Worm (Caenorhabditis elegans) whole organism, L4/young adult: ENCODE measurements around the gene odr-4.

Experiments
- W03F9.2 ChIP-seq: fragments of 150-350 bp; optimal IDR thresholded peaks from 2 replicates; lab custom pipeline; 2014; ENCODE audit warnings: missing biosample characterization, missing genetic modification characterization
- dao-5 ChIP-seq: sonication (generic microtip); optimal IDR thresholded peaks from 2 replicates; lab custom pipeline; 2016; ENCODE audit warnings: missing genotype, missing genetic modification characterization, moderate library complexity, missing compliant biosample characterization
- him-1 ChIP-seq: sonication (generic microtip); optimal IDR thresholded peaks from 2 replicates; lab custom pipeline; 2016; ENCODE audit warnings: missing genotype, missing genetic modification reagents, missing genetic modification characterization, missing compliant biosample characterization

odr-4 gene

DNA sequence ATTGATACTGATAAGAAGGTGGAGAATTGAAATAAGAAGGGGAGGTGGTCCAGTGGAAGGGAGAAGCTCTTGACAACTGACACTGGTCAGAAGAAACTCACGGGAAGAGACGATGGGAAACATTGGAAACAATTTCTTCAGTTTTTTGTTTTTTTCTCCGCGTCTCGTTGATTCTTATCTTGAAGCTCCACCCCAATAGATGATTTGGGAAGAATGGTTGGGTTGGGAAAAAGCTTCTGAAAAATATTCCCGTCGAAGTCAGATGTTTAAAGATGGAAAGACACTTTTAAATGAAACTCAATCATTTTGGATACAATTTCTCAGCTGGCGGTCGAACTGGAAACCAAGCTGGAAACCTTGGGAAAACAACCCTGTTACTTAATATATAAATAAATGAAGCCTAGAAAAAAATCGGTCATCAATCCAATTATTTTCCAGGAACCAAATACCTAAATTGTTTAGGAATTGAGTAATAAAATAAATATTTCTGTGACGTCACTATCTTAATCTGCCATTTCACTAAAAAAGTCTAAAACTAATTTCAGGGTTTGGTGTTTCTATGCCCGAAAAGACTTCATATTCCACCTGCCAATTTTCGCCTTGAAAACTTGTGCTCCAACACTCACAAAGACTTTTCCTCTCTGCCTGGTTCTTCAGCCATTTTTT lies at the start of gene odr-4, which contains the start of gene Y102E9.5:
Gene odr-4, plus strand, starts transcription at position 616 of the 666 bp plus-strand sequence.
Gene Y102E9.5, minus strand, starts transcription at position 101 of the 666 bp plus-strand sequence.
- TF ChIP-seq him-1 (tag; lab: Kevin White, UChicago) (no peak), dao-5 (tag; lab: Kevin White, UChicago) (no peak)

DNA sequence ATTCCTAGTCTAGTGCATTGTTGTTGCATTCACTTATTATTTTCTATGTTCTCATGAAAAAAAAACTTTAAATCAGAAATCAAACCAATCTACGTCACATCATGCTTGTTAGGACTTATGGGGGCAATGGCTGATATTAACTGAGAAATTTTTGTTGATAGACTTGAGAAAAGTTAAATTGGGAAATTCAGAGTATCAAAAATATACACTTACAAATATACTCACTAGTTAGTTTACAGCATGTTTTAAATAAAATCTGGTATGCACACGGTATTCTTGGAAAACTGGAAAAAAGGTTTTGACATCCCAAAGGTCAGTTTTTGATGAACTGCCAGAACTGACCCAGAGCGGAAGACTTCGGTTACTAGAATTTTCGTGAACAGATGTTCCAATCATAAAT lies 49.6 kb upstream of the odr-4 start:
- TF ChIP-seq him-1 (tag; lab: Kevin White, UChicago) (no peak), W03F9.2 (tag; lab: Kevin White, UChicago) (no peak), dao-5 (tag; lab: Kevin White, UChicago) (no peak)

DNA sequence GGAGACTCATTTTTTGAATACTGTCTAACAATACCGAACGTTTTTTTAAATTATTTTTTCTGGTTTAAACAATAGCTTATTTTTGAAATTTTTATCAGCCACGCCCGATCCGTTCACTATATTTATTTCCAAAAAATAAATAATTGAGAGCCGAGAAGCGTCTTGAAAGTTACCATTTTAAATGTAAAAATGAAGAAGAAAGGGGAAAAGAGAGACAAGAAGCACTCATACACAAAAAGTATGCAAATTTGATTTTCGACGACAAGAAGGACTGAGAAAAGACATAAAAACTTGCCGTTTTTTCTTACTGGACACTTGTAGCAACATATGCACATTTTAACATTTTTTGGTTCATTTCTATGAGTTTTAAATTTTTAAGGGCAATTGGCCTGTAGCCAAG lies 48.8 kb upstream of the odr-4 start:
- TF ChIP-seq dao-5 (tag; lab: Kevin White, UChicago) = no peak
- TF ChIP-seq W03F9.2 (tag; lab: Kevin White, UChicago) = no peak
- no peak for TF ChIP-seq him-1 (tag; lab: Kevin White, UChicago)

DNA sequence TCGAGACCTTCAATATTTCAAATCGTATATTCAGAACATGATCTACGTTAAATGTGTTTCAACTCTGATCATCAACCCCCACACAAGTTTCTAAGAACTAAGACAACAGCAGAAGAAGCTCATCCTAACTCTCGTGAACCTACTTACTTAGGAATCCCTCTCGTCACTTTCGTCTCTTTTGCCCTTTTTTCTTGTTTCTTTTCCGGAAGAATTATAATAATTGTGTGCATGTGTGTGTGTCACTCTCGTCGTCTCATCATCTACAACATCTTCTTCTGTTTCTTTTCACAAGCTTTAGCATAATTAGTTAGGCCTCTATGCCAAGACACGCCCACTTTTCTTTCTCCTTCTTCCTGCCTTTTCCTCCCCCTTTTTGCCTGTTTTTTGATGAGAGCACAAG lies 40.1 kb upstream of the odr-4 start:
- TF ChIP-seq W03F9.2 (tag; lab: Kevin White, UChicago) = no peak
- no peak for TF ChIP-seq dao-5 (tag; lab: Kevin White, UChicago)
- no peak for TF ChIP-seq him-1 (tag; lab: Kevin White, UChicago)

DNA sequence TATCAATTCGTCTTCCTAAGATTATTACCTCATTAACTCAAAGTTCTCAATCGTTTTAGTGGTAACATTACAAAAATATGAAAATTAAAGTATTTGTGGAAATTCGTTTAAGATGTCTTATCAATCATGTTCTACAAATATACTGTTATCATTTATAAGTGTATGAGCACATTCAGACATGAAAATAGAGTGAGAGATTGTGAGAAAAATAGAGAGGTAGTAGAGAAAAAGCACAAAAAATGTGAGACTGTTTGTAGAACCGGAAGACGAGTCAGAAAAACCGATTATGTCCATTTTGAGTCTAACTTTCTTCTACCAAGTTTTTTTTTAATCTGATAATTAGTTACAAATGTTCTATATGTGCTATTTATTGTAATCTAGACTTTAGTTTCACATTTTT lies 37.3 kb upstream of the odr-4 start:
- TF ChIP-seq W03F9.2 (tag; lab: Kevin White, UChicago) (no peak), dao-5 (tag; lab: Kevin White, UChicago) (no peak), him-1 (tag; lab: Kevin White, UChicago) (no peak)

DNA sequence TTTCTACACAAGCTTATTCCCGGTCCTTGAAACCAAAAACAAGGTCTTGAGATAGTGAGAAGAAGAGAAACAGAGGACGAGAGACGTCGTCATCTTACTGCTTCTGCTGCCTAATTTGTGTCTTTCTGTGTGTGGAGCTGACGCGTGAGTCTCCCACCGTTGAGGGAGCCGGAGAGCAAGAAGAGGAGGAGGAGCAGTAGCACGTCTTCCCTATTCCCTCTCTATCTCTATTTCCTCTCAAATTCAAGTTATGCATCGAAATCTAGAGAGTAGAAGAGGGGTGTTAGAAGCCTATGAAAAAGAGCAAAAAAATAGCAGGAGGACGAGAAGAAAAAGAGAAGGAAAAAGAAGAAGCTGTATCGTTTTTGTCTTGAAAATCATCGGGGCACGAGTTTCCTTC lies 35.4 kb upstream of the odr-4 start:
- TF ChIP-seq him-1 (tag; lab: Kevin White, UChicago) (peak; percentile 66), W03F9.2 (tag; lab: Kevin White, UChicago) (no peak)

DNA sequence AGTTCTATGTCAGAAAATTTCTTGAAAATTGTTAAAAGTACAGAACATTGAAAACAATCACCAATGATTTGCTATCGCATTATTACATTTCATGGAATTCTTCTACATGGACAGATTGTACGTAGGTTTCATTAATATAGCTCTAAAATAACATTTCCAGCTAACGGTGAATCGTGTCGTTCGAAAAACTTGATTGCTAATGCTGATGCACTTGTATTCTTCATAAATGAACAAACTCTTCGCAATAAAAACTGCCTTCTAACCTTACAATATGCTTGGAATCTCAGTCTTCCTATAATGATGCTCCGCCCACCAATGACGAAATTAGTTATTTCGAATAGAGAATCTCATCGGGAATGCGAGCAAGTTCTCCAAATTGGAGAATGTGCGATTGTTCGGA lies 25.1 kb upstream of the odr-4 start, which contains the start of gene F37A4.6:
Gene F37A4.6, plus strand, starts transcription at position 301 of the 400 bp plus-strand sequence.
- TF ChIP-seq W03F9.2 (tag; lab: Kevin White, UChicago) (no peak), dao-5 (tag; lab: Kevin White, UChicago) (no peak), him-1 (tag; lab: Kevin White, UChicago) (no peak)

DNA sequence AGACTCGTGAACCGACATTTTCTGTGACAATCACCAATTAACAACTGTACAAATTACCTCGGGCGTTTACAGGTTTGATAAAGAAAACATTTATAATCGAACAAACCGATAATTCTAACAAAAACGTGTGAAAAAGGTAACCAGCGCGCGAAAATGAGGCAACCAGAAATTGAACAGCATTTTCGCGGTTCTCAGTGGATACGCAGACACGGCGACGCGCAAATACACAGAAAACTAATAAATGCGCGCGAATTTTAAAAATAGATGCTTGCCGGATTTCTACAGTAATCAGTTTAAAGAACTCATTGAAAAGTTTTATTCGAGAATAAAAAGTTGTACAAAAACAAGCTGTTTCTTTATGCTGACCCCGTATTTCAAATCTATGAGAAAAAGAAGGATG lies 20.6 kb upstream of the odr-4 start, which contains the start of gene isw-1:
Gene isw-1, minus strand, starts transcription at position 118 of the 400 bp plus-strand sequence.
- TF ChIP-seq him-1 (tag; lab: Kevin White, UChicago) = no peak
- no peak for TF ChIP-seq dao-5 (tag; lab: Kevin White, UChicago)

DNA sequence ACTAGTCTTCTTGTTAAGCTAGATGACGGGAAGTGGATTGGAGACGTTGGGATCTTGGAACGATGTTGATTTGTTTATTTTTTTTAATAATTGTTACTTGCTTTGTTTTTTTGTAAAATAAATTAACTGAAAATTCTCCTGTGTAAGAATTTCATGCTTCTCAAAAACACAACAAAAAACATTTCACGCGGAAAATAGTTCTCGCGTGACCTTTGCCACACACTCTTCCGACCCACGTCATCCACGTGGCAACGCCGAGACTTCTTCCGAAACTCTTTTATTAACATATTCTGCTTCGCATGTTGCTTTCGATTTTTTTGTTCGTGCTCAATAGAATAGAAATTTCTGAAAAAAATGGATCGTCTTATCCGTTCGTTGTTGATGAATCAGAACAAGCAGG lies 19.0 kb upstream of the odr-4 start, which contains the start of gene F37A4.5:
Gene F37A4.5, plus strand, starts transcription at position 301 of the 400 bp plus-strand sequence.
- TF ChIP-seq him-1 (tag; lab: Kevin White, UChicago) (no peak), dao-5 (tag; lab: Kevin White, UChicago) (no peak), W03F9.2 (tag; lab: Kevin White, UChicago) (no peak)

DNA sequence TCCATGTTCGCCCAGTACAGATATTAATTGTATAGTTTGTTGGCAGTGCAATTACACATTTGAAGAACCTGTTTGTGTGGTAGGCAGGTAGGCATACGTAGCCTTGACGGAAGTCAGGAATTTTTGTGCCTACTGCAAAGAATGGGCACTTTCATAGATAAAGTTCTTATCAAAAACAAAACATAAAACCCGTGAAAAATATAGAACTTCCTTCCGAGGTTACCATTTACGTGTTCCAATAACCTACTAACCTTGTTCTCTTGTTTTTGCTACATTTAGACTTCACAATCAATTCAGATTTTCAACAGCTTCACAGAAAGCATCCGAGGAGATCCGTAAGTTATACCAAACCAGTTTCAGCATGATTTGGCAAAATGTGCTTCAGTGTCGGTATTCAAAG lies 17.3 kb upstream of the odr-4 start, which contains the start of gene F37A4.4:
Gene F37A4.4, plus strand, starts transcription at position 301 of the 400 bp plus-strand sequence.
- TF ChIP-seq dao-5 (tag; lab: Kevin White, UChicago) (no peak), W03F9.2 (tag; lab: Kevin White, UChicago) (no peak), him-1 (tag; lab: Kevin White, UChicago) (no peak)

DNA sequence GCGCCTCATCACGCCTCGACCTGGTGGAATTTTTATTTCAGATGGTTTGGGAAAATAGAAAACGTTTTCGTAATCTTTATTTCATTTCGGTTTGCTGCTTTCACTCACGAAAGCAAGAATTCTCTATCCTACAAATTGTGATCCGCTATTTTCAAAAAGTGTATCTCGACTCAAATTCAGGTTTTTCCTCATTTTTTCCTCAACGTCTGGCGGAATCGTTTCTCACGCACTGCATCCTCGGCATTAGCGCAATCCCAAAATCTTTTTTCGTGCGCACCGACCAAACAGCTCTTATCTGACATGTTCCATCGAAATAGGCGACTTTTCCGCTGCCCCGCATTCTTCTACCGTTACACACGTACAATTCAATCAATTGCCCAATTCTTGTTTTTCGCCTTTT lies 12.3 kb upstream of the odr-4 start, which contains the start of gene F37A4.3:
Gene F37A4.3, plus strand, starts transcription at position 301 of the 400 bp plus-strand sequence.
- TF ChIP-seq W03F9.2 (tag; lab: Kevin White, UChicago) = no peak
- TF ChIP-seq dao-5 (tag; lab: Kevin White, UChicago) = no peak
- no peak for TF ChIP-seq him-1 (tag; lab: Kevin White, UChicago)

DNA sequence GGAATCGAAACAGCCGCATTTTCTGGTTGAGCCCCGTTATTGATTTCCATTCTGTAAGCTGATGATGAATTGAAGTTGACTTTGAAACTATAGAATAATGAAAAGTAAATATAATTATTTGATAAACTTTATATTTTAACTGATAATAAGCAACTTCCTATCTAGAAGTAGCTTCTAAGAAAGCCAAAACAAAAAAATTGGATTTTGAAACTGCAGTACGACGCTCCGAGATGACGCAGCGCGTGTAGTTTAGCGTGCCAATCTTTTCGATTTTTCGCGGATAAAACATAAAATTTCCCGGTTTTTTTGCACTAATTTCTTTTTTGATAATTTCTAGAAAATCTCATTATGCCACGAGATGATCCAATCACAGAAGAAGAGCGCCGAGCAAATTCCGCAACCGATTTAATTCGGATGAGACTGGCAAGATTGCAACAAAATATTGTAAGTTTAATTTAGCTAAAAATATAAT lies 8.4 kb upstream of the odr-4 start, which contains the start of the genes bath-41 and F37A4.2:
Gene bath-41, minus strand, starts transcription at position 51 of the 472 bp plus-strand sequence.
Gene F37A4.2, plus strand, starts transcription at position 247 of the 472 bp plus-strand sequence.
- no peak for TF ChIP-seq W03F9.2 (tag; lab: Kevin White, UChicago)
- TF ChIP-seq dao-5 (tag; lab: Kevin White, UChicago) = no peak
- TF ChIP-seq him-1 (tag; lab: Kevin White, UChicago) = no peak

DNA sequence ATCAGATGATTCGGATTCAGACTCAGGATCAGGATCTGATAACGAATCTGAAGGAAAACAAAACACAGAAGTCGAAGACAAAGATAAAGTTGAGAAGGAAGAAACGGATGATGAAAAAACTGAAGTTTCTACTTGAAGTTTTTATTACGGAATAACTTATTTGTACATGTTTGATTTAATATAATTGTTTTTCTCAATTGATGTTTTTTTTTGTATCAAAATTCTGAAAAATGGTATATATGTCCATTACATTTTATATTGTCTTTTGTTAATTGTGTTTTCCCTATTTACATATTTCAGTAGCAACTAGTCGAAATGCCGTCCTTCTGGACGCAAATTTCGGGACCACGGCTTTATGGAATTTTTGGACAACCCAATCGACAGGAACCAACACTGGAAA lies 7.5 kb upstream of the odr-4 start, which contains the start of gene F37A4.1:
Gene F37A4.1, plus strand, starts transcription at position 301 of the 400 bp plus-strand sequence.
- TF ChIP-seq dao-5 (tag; lab: Kevin White, UChicago) (no peak), W03F9.2 (tag; lab: Kevin White, UChicago) (no peak), him-1 (tag; lab: Kevin White, UChicago) (no peak)
